Worm (Caenorhabditis elegans) whole organism, early embryonic: ENCODE results near the gene col-13.

Source experiments
- B0310.2 ChIP-seq: sonication (generic microtip); optimal IDR thresholded peaks from 2 replicates; lab custom pipeline; 2016; ENCODE audit warnings: mild to moderate bottlenecking, missing genetic modification characterization, missing compliant biosample characterization
- F13C5.2 ChIP-seq: sonication (generic microtip); optimal IDR thresholded peaks from 2 replicates; lab custom pipeline; 2017; ENCODE audit warnings: mild to moderate bottlenecking, missing genetic modification characterization, inconsistent platforms, missing compliant biosample characterization
- aly-1 ChIP-seq: sonication (generic microtip); optimal IDR thresholded peaks from 2 replicates; lab custom pipeline; 2016; ENCODE audit warnings: missing genetic modification characterization, missing compliant biosample characterization
- ama-1 ChIP-seq: fragments of 150-350 bp; optimal IDR thresholded peaks from 2 replicates; lab custom pipeline; 2014
- ceh-13 ChIP-seq: fragments of 200-800 bp; sonication (Bioruptor generic); optimal IDR thresholded peaks from 2 replicates; lab custom pipeline; 2018; ENCODE audit warnings: mild to moderate bottlenecking, missing genetic modification characterization, missing compliant biosample characterization
- ceh-36 ChIP-seq: sonication (generic microtip); optimal IDR thresholded peaks from 2 replicates; lab custom pipeline; 2016; ENCODE audit warnings: missing genetic modification characterization, inconsistent platforms, missing compliant biosample characterization
- flt-1 ChIP-seq: fragments of 200-800 bp; sonication (Bioruptor generic); IDR thresholded peaks from 2 replicates; pipeline ENCODE4 v1.3.6; 2022; ENCODE audit warnings: missing genetic modification characterization, missing compliant biosample characterization
- hmg-4 ChIP-seq: fragments of 200-800 bp; sonication (Bioruptor generic); optimal IDR thresholded peaks from 2 replicates; lab custom pipeline; 2018; ENCODE audit warnings: mild to moderate bottlenecking, missing genetic modification characterization, missing compliant biosample characterization
- scrt-1 ChIP-seq: fragments of 200-800 bp; sonication (Bioruptor generic); IDR thresholded peaks from 2 replicates; pipeline ENCODE4 v1.3.6; 2022; ENCODE audit warnings: missing genetic modification characterization, missing compliant biosample characterization
- tbx-37 ChIP-seq: fragments of 200-800 bp; sonication (Bioruptor generic); conservative IDR thresholded peaks from 2 replicates; pipeline ENCODE4 v1.3.6; 2022; ENCODE audit warnings: missing genetic modification reagents, missing genetic modification characterization, missing compliant biosample characterization

ce11 chrV:10463276-10463675 is 41.6 kb upstream of the col-13 start, which contains the start of gene F22E12.3:
- no peak for TF ChIP-seq F13C5.2 (tag; lab: Kevin White, UChicago)
- TF ChIP-seq ceh-13 (GFP tag; lab: Kevin White, UChicago), result no peak
- no peak for TF ChIP-seq tbx-37 (GFP tag; lab: Robert Waterston, UW)
- TF ChIP-seq flt-1 (GFP tag; lab: Robert Waterston, UW), result no peak
- TF ChIP-seq ama-1, result no peak
- TF ChIP-seq aly-1 (tag; lab: Kevin White, UChicago), result no peak
- TF ChIP-seq scrt-1 (GFP tag; lab: Robert Waterston, UW), result no peak
- TF ChIP-seq hmg-4 (GFP tag; lab: Kevin White, UChicago), result no peak
- TF ChIP-seq B0310.2, result no peak
- no peak for TF ChIP-seq ceh-36 (tag; lab: Kevin White, UChicago)
